Fruit fly (Drosophila melanogaster): ENCODE measurements around the gene CG32572.

CG32572 gene

DNA sequence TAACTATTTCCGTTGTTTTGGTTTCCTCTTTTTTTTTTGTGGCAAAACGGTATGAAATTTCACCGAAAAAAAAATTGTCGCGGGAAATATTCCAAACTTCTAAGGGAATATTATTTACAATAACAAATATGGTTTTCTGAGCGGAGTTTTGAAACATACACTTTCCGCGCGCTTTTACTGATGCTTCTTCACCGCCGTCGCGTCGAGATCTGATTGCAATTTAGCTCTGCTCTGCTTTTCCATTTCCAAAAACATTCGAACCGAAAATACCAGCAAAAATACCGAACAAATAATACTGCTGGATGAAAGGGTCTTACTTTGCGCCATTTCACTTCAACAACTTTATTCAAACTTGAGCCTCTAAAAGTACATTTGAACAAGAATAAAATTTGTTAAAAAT, 26.0 kb upstream of the CG32572 start, which contains the start of gene Septin4:
Septin4 (minus strand) TSS at position 215 of the 400 bp plus-strand sequence.
- TF ChIP-seq CG8924 (tag; optimal IDR thresholded peaks at IDR 0.05) = peak; percentile 21
- TF ChIP-seq gfzf (GFP tag; optimal IDR thresholded peaks at IDR 0.05) = peak; percentile 50
- TF ChIP-seq Ets65A (GFP tag) = peak; percentile 56
- TF ChIP-seq Fer2 (tag; optimal IDR thresholded peaks at IDR 0.05) = no peak
- peak; percentile 74 for TF ChIP-seq Jarid2 (GFP tag; optimal IDR thresholded peaks at IDR 0.05)
- TF ChIP-seq stwl (tag; optimal IDR thresholded peaks at IDR 0.05) = peak; percentile 14
- TF ChIP-seq tio (GFP tag; optimal IDR thresholded peaks at IDR 0.05) = no peak
- peak; percentile 19 for TF ChIP-seq CG1603 (tag; optimal IDR thresholded peaks at IDR 0.05)
- TF ChIP-seq Dp (GFP tag; optimal IDR thresholded peaks at IDR 0.05) = peak; percentile 65
- TF ChIP-seq Rx (GFP tag; IDR thresholded peaks at IDR 0.05) = no peak
- TF ChIP-seq chn (GFP tag; optimal IDR thresholded peaks at IDR 0.05) = no peak
- 0 out of 2 replicates have a peak, but pooled peaks have one; percentile 17 for TF ChIP-seq Dref (GFP tag; IDR thresholded peaks at IDR 0.05)
- peak; percentile 24 for TF ChIP-seq CG5180 (GFP tag; optimal IDR thresholded peaks at IDR 0.05)
- no peak for TF ChIP-seq Six4 (GFP tag; optimal IDR thresholded peaks at IDR 0.05)
- no peak for TF ChIP-seq CG8290 (GFP tag; optimal IDR thresholded peaks at IDR 0.05)
- TF ChIP-seq CG8290 (tag; optimal IDR thresholded peaks at IDR 0.05) = peak in 1 of 2 experiments; percentile 20
- no peak for TF ChIP-seq nmo (GFP tag; optimal IDR thresholded peaks at IDR 0.05)
- TF ChIP-seq pzg (GFP tag; optimal IDR thresholded peaks at IDR 0.05) = peak; percentile 36
- peak; percentile 67 for TF ChIP-seq E2f2 (GFP tag; IDR thresholded peaks at IDR 0.05)
- peak; percentile 32 for TF ChIP-seq CG17385 (GFP tag; optimal IDR thresholded peaks at IDR 0.05)
- TF ChIP-seq CG9797 (GFP tag; optimal IDR thresholded peaks at IDR 0.05) = peak; percentile 33
- TF ChIP-seq CG15514 (GFP tag; optimal IDR thresholded peaks at IDR 0.05) = peak; percentile 32
- TF ChIP-seq CG12659 (GFP tag; optimal IDR thresholded peaks at IDR 0.05) = peak; percentile 16
- TF ChIP-seq chm (GFP tag; IDR thresholded peaks at IDR 0.05) = peak; percentile 48; the same call in 1 of the 2 replicates
- TF ChIP-seq nerfin-2 (GFP tag; IDR thresholded peaks at IDR 0.05; ENCODE audit: partially characterized antibody) = no peak
- TF ChIP-seq Med (GFP tag) = peak; percentile 56
- no peak for TF ChIP-seq CG10147 (GFP tag; optimal IDR thresholded peaks at IDR 0.05)
- no peak for TF ChIP-seq bowl (GFP tag; IDR thresholded peaks at IDR 0.05)
- TF ChIP-seq Adf1 (GFP tag; IDR thresholded peaks at IDR 0.05) = peak; percentile 20; the same call in 1 of the 2 replicates
- no peak for TF ChIP-seq ewg (GFP tag; optimal IDR thresholded peaks at IDR 0.05)
- TF ChIP-seq jumu (GFP tag; optimal IDR thresholded peaks at IDR 0.05) = no peak
- no peak for TF ChIP-seq Sin3A (optimal IDR thresholded peaks at IDR 0.05)
- TF ChIP-seq ci (GFP tag; IDR thresholded peaks at IDR 0.05) = peak; percentile 28; the same call in 1 of the 3 replicates
- TF ChIP-seq kah (GFP tag; optimal IDR thresholded peaks at IDR 0.05) = no peak
- peak; percentile 19 for TF ChIP-seq sens (GFP tag)
- no peak for TF ChIP-seq lola (GFP tag; optimal IDR thresholded peaks at IDR 0.05)
- peak; percentile 65; the same call in 1 of the 4 replicates for TF ChIP-seq chinmo (GFP tag; IDR thresholded peaks at IDR 0.05; ENCODE audit: partially characterized antibody)

DNA sequence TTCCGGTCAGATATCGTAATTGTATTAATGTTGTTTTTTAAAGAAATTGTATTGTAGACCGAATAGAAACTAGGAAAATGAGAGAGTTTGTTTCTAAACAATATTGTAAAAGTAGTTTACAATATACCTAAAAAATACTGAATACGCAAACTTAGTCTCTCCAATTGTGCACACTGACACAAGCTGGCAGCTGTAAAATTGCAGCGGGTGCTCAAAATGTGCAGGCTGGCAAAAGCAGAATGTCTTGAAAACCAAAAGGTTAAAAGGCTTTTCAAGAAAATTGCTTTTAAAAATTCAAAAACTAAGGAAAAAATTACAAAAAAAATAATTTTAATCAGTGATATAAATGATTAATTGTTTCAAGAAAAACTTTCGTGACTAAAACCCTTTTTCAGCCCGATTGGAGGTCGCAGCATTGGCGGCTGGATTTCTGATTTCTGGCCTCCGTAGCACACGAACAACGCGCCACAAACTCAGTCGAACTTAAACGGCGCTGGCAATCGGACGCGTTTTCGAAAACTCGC, 25.3 kb upstream of the CG32572 start, which contains the start of gene CG4678:
CG4678 (plus strand) TSS at position 474 of the 524 bp plus-strand sequence.
- TF ChIP-seq Opbp (GFP tag; IDR thresholded peaks at IDR 0.05; ENCODE audit: partially characterized antibody) = peak; percentile 52; the same call in 2 of the 3 replicates
- peak; percentile 52 for TF ChIP-seq Ets97D (GFP tag; optimal IDR thresholded peaks at IDR 0.05)
- no peak for TF ChIP-seq Ssrp (tag; optimal IDR thresholded peaks at IDR 0.05)
- TF ChIP-seq CG3163 (GFP tag; optimal IDR thresholded peaks at IDR 0.05) = no peak
- no peak for TF ChIP-seq CG11456 (GFP tag; IDR thresholded peaks at IDR 0.05)
- peak; percentile 6 for TF ChIP-seq CG9609 (GFP tag; optimal IDR thresholded peaks at IDR 0.05)
- TF ChIP-seq CG33213 (GFP tag; optimal IDR thresholded peaks at IDR 0.05) = peak; percentile 58
- no peak for TF ChIP-seq CG15073 (GFP tag; optimal IDR thresholded peaks at IDR 0.05)
- TF ChIP-seq CG2712 (tag; optimal IDR thresholded peaks at IDR 0.05) = peak; percentile 5
- TF ChIP-seq tll (GFP tag; optimal IDR thresholded peaks at IDR 0.05) = no peak
- no peak for TF ChIP-seq Bdp1 (GFP tag; optimal IDR thresholded peaks at IDR 0.05)
- peak; percentile 36 for TF ChIP-seq CG12659 (GFP tag; optimal IDR thresholded peaks at IDR 0.05)
- no peak for TF ChIP-seq Xrp1 (GFP tag; IDR thresholded peaks at IDR 0.05)
- TF ChIP-seq Med (GFP tag) = peak; percentile 81
- TF ChIP-seq mam (GFP tag; optimal IDR thresholded peaks at IDR 0.05) = peak; percentile 1
- TF ChIP-seq gfzf (GFP tag; optimal IDR thresholded peaks at IDR 0.05) = peak; percentile 72
- no peak for TF ChIP-seq Max (GFP tag; optimal IDR thresholded peaks at IDR 0.05)
- peak; percentile 93 for TF ChIP-seq Ets65A (GFP tag)
